Worm (Caenorhabditis elegans) whole organism, L4 larva: ENCODE data around the gene R05G6.5.

Source experiments
- F26F4.8 ChIP-seq: fragments of 200-800 bp; sonication (Bioruptor generic); conservative IDR thresholded peaks from 2 replicates; pipeline ENCODE4 v1.3.6; 2022; ENCODE audit warnings: missing genetic modification characterization, missing compliant biosample characterization
- F44E2.7 ChIP-seq: fragments of 200-800 bp; sonication (Bioruptor generic); IDR thresholded peaks from 2 replicates; pipeline ENCODE4 v2.1.2; 2022; ENCODE audit warnings: missing genetic modification characterization, missing compliant biosample characterization
- Y105C5A.15 ChIP-seq: fragments of 200-800 bp; sonication (Bioruptor generic); IDR thresholded peaks from 2 replicates; pipeline ENCODE4 v1.3.6; 2022; ENCODE audit warnings: missing genetic modification characterization, missing compliant biosample characterization
- Y48G9A.11 ChIP-seq: fragments of 200-800 bp; sonication (Bioruptor generic); IDR thresholded peaks from 2 replicates; pipeline ENCODE4 v1.3.6; 2022; ENCODE audit warnings: missing genetic modification reagents, missing genetic modification characterization, missing compliant biosample characterization
- Y75B8A.6 ChIP-seq: fragments of 200-800 bp; sonication (Bioruptor generic); IDR thresholded peaks from 2 replicates; pipeline ENCODE4 v1.3.6; 2022; ENCODE audit warnings: missing genetic modification reagents, missing genetic modification characterization, missing compliant biosample characterization
- ZK337.2 ChIP-seq: fragments of 200-800 bp; sonication (Bioruptor generic); IDR thresholded peaks from 2 replicates; pipeline ENCODE4 v1.3.6; 2022; ENCODE audit warnings: missing genetic modification reagents, missing genetic modification characterization, missing compliant biosample characterization
- aly-2 ChIP-seq: sonication (generic microtip); optimal IDR thresholded peaks from 2 replicates; lab custom pipeline; 2018; ENCODE audit warnings: missing biosample characterization, missing genetic modification characterization
- arid-1 ChIP-seq: fragments of 200-800 bp; sonication (Bioruptor generic); conservative IDR thresholded peaks from 2 replicates; pipeline ENCODE4 v1.3.6; 2022; ENCODE audit warnings: missing genetic modification reagents, missing genetic modification characterization, missing compliant biosample characterization
- attf-4 ChIP-seq: sonication (generic microtip); optimal IDR thresholded peaks from 3 replicates; lab custom pipeline; 2017; ENCODE audit warnings: missing biosample characterization, missing genetic modification characterization
- ceh-32 ChIP-seq: sonication (generic microtip); optimal IDR thresholded peaks from 2 replicates; lab custom pipeline; 2016; ENCODE audit warnings: mild to moderate bottlenecking, missing genetic modification characterization, missing compliant biosample characterization; ENCODE audit not compliant: poor library complexity
- cey-2 ChIP-seq: sonication (generic microtip); optimal IDR thresholded peaks from 3 replicates; lab custom pipeline; 2017; ENCODE audit warnings: missing genetic modification characterization, mild to moderate bottlenecking, missing compliant biosample characterization, antibody characterized with exemption, borderline replicate concordance; ENCODE audit not compliant: insufficient read depth
- ctbp-1 ChIP-seq: fragments of 200-800 bp; sonication (Bioruptor generic); IDR thresholded peaks from 2 replicates; pipeline ENCODE4 v1.3.6; 2022; ENCODE audit warnings: missing genetic modification reagents, missing genetic modification characterization, missing compliant biosample characterization
- daf-16 ChIP-seq, 3 experiments: sonication (generic microtip); optimal IDR thresholded peaks; 2 replicates each; lab custom pipeline; 2016 to 2017; ENCODE audit warnings: missing genetic modification characterization in 3 of 3, missing genetic modification reagents in 3 of 3, mild to moderate bottlenecking in 2 of 3, missing compliant biosample characterization in 2 of 3, missing biosample characterization in 1 of 3, moderate library complexity in 1 of 3
- daf-8 ChIP-seq: fragments of 200-800 bp; sonication (Bioruptor generic); IDR thresholded peaks from 2 replicates; pipeline ENCODE4 v1.3.6; 2022; ENCODE audit warnings: missing genetic modification characterization, missing compliant biosample characterization
- dpl-1 ChIP-seq: fragments of 150-350 bp; optimal IDR thresholded peaks from 2 replicates; lab custom pipeline; 2014; ENCODE audit warnings: missing biosample characterization, missing genetic modification reagents, missing genetic modification characterization
- duxl-1 ChIP-seq: sonication (generic microtip); optimal IDR thresholded peaks from 2 replicates; lab custom pipeline; 2016; ENCODE audit warnings: mild to moderate bottlenecking, missing genetic modification characterization, moderate library complexity, missing compliant biosample characterization; ENCODE audit not compliant: poor library complexity
- gei-8 ChIP-seq: fragments of 200-800 bp; sonication (Bioruptor generic); optimal IDR thresholded peaks from 2 replicates; lab custom pipeline; 2018; ENCODE audit warnings: mild to moderate bottlenecking, missing genetic modification characterization, missing compliant biosample characterization
- hif-1 ChIP-seq, 2 experiments: sonication (generic microtip); optimal IDR thresholded peaks; 2 replicates each; lab custom pipeline; 2016 to 2017; ENCODE audit warnings: missing compliant biosample characterization in 2 of 2, missing genetic modification characterization in 2 of 2, missing genetic modification reagents in 2 of 2, missing genotype in 2 of 2, mild to moderate bottlenecking in 1 of 2
- hlh-11 ChIP-seq: fragments of 200-800 bp; sonication (Bioruptor generic); optimal IDR thresholded peaks from 2 replicates; lab custom pipeline; 2018; ENCODE audit warnings: mild to moderate bottlenecking, missing genetic modification characterization, missing compliant biosample characterization
- jun-1 ChIP-seq: fragments of 150-350 bp; optimal IDR thresholded peaks from 2 replicates; lab custom pipeline; 2014; ENCODE audit warnings: missing biosample characterization, missing genetic modification reagents, missing genetic modification characterization
- lim-7 ChIP-seq: fragments of 200-800 bp; sonication (Bioruptor generic); IDR thresholded peaks from 2 replicates; pipeline ENCODE4 v1.3.6; 2022; ENCODE audit warnings: missing genetic modification characterization, missing compliant biosample characterization
- lin-13 ChIP-seq: fragments of 150-350 bp; optimal IDR thresholded peaks from 2 replicates; lab custom pipeline; 2014; ENCODE audit warnings: missing biosample characterization, missing genetic modification reagents, missing genetic modification characterization
- madf-9 ChIP-seq: fragments of 200-800 bp; sonication (Bioruptor generic); conservative IDR thresholded peaks from 2 replicates; pipeline ENCODE4 v1.3.6; 2022; ENCODE audit warnings: missing genetic modification reagents, missing genetic modification characterization, missing compliant biosample characterization
- mdl-1 ChIP-seq, 2 experiments: fragments of 150-350 bp in 1 of 2; sonication (generic microtip) in 1 of 2; optimal IDR thresholded peaks; 2 replicates each; lab custom pipeline; 2014 to 2017; ENCODE audit warnings: missing biosample characterization in 2 of 2, missing genetic modification characterization in 2 of 2
- nhr-102 ChIP-seq: sonication (generic microtip); optimal IDR thresholded peaks from 2 replicates; lab custom pipeline; 2016; ENCODE audit warnings: mild to moderate bottlenecking, missing genetic modification characterization, moderate library complexity, missing compliant biosample characterization
- nhr-237 ChIP-seq: sonication (generic microtip); optimal IDR thresholded peaks from 2 replicates; lab custom pipeline; 2017; ENCODE audit warnings: missing biosample characterization, missing genetic modification characterization
- nhr-41 ChIP-seq: fragments of 200-800 bp; sonication (Bioruptor generic); IDR thresholded peaks from 2 replicates; pipeline ENCODE4 v1.3.6; 2022; ENCODE audit warnings: missing genetic modification reagents, missing genetic modification characterization, missing compliant biosample characterization
- nhr-42 ChIP-seq: fragments of 200-800 bp; sonication (Bioruptor generic); IDR thresholded peaks from 2 replicates; pipeline ENCODE4 v1.3.6; 2022; ENCODE audit warnings: missing genetic modification characterization, missing compliant biosample characterization
- nhr-6 ChIP-seq: fragments of 150-350 bp; optimal IDR thresholded peaks from 2 replicates; lab custom pipeline; 2014; ENCODE audit warnings: missing biosample characterization, missing genetic modification characterization
- nhr-77 ChIP-seq: fragments of 150-350 bp; optimal IDR thresholded peaks from 2 replicates; lab custom pipeline; 2014; ENCODE audit warnings: missing biosample characterization, missing genetic modification characterization
- php-3 ChIP-seq: fragments of 200-800 bp; sonication (Bioruptor generic); IDR thresholded peaks from 2 replicates; pipeline ENCODE4 v1.3.6; 2022; ENCODE audit warnings: missing genetic modification reagents, missing genetic modification characterization, missing compliant biosample characterization
- pqm-1 ChIP-seq: sonication (generic microtip); optimal IDR thresholded peaks from 2 replicates; lab custom pipeline; 2017; ENCODE audit warnings: missing biosample characterization, missing genetic modification characterization
- rbr-2 ChIP-seq: sonication (generic microtip); optimal IDR thresholded peaks from 2 replicates; lab custom pipeline; 2016; ENCODE audit warnings: missing genotype, missing genetic modification characterization, missing compliant biosample characterization
- saeg-2 ChIP-seq: fragments of 200-800 bp; sonication (Bioruptor generic); IDR thresholded peaks from 2 replicates; pipeline ENCODE4 v1.3.6; 2022; ENCODE audit warnings: missing genetic modification reagents, missing genetic modification characterization, missing compliant biosample characterization
- skn-1 ChIP-seq: fragments of 150-350 bp; optimal IDR thresholded peaks from 2 replicates; lab custom pipeline; 2014; ENCODE audit warnings: missing biosample characterization, missing genetic modification characterization
- snpc-1.2 ChIP-seq: fragments of 200-800 bp; sonication (Bioruptor generic); IDR thresholded peaks from 2 replicates; pipeline ENCODE4 v1.3.6; 2022; ENCODE audit warnings: missing genetic modification reagents, missing genetic modification characterization, missing compliant biosample characterization
- snpc-4 ChIP-seq: fragments of 150-350 bp; optimal IDR thresholded peaks from 2 replicates; lab custom pipeline; 2014; ENCODE audit warnings: missing biosample characterization, missing genetic modification characterization
- spr-1 ChIP-seq: sonication (generic microtip); optimal IDR thresholded peaks from 2 replicates; lab custom pipeline; 2016; ENCODE audit warnings: mild to moderate bottlenecking, missing genetic modification characterization, missing compliant biosample characterization
- spr-3 ChIP-seq: fragments of 200-800 bp; sonication (Bioruptor generic); optimal IDR thresholded peaks from 2 replicates; lab custom pipeline; 2018; ENCODE audit warnings: mild to moderate bottlenecking, missing genetic modification characterization, missing compliant biosample characterization
- tag-97 ChIP-seq: fragments of 200-800 bp; sonication (Bioruptor generic); IDR thresholded peaks from 2 replicates; pipeline ENCODE4 v1.3.6; 2022; ENCODE audit warnings: missing genetic modification characterization, missing compliant biosample characterization
- tra-1 ChIP-seq: fragments of 200-800 bp; sonication (Bioruptor generic); IDR thresholded peaks from 2 replicates; pipeline ENCODE4 v1.3.6; 2022; ENCODE audit warnings: missing genetic modification reagents, missing genetic modification characterization, missing compliant biosample characterization
- unc-130 ChIP-seq: sonication (generic microtip); optimal IDR thresholded peaks from 2 replicates; lab custom pipeline; 2016; ENCODE audit warnings: missing genetic modification reagents, missing genetic modification characterization, missing compliant biosample characterization
- unc-62 ChIP-seq, 3 experiments: fragments of 150-350 bp in 1 of 3; sonication (generic microtip); optimal IDR thresholded peaks in 2 of 3; peaks in 1 of 3; 1 replicate in 1 of 3; 2 replicates in 2 of 3; lab custom pipeline; 2014 to 2017; ENCODE audit warnings: missing biosample characterization in 3 of 3, missing genetic modification characterization in 3 of 3, missing genetic modification reagents in 3 of 3, missing genotype in 1 of 3
- vab-7 ChIP-seq: fragments of 200-800 bp; sonication (Bioruptor generic); IDR thresholded peaks from 2 replicates; pipeline ENCODE4 v1.3.6; 2022; ENCODE audit warnings: missing genetic modification reagents, missing genetic modification characterization, missing compliant biosample characterization
- zag-1 ChIP-seq: fragments of 150-350 bp; optimal IDR thresholded peaks from 2 replicates; lab custom pipeline; 2014; ENCODE audit warnings: missing biosample characterization, missing genetic modification characterization
- zfp-3 ChIP-seq: fragments of 200-800 bp; sonication (Bioruptor generic); conservative IDR thresholded peaks from 2 replicates; pipeline ENCODE4 v1.3.6; 2022; ENCODE audit warnings: missing genetic modification reagents, missing genetic modification characterization, missing compliant biosample characterization
- zip-2 ChIP-seq: fragments of 150-350 bp; optimal IDR thresholded peaks from 2 replicates; lab custom pipeline; 2014; ENCODE audit warnings: missing biosample characterization, missing genetic modification characterization
- ztf-11 ChIP-seq: fragments of 150-350 bp; optimal IDR thresholded peaks from 2 replicates; lab custom pipeline; 2014; ENCODE audit warnings: missing biosample characterization, missing genetic modification characterization

The R05G6.5 gene

DNA sequence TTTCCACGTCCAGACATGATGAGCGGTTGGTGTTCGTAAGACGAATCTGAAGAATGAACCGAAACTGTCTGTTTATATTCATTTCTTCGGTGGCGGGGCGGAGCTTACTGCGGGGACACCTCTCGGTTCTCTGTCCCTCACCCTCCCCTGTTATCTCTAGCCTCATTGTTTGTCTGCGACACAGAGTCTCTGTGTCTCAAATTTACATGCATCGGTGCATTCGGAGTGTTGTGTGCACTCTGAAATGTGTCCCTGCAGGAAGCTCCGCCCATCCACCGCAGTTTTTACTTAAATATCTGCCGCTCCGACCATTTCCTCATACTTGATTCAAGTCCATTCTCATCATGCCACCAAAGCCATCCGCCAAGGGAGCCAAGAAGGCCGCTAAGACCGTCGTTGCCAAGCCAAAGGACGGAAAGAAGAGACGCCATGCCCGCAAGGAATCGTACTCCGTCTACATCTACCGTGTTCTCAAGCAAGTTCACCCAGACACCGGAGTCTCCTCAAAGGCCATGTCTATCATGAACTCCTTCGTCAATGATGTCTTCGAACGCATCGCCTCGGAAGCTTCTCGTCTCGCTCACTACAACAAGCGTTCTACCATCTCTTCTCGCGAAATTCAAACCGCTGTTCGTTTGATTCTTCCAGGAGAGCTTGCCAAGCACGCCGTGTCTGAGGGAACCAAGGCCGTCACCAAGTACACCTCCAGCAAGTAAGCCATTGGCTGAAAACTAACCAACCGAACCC lies 21.8 kb upstream of the R05G6.5 start, which contains the start of the genes his-61 and his-62 (continued):
- TF ChIP-seq nhr-102 (tag; lab: Kevin White, UChicago): peak; percentile 86
- TF ChIP-seq jun-1 (tag; lab: Kevin White, UChicago): no peak
- TF ChIP-seq tag-97 (GFP tag; lab: Robert Waterston, UW): no peak
- peak in 1 of 2 experiments; percentile 22 for TF ChIP-seq hif-1 (tag; optimal IDR thresholded peaks at IDR 0.05; lab: Kevin White, UChicago)
- TF ChIP-seq snpc-4 (tag; lab: Kevin White, UChicago): no peak
- TF ChIP-seq duxl-1 (tag; lab: Kevin White, UChicago): peak; percentile 52
- peak; percentile 74 for TF ChIP-seq rbr-2 (tag; lab: Kevin White, UChicago)
- TF ChIP-seq saeg-2: 0 out of 2 replicates have a peak, but pooled peaks have one; percentile 46
- peak; percentile 64 for TF ChIP-seq lim-7 (GFP tag; lab: Robert Waterston, UW)
- TF ChIP-seq pqm-1: peak; percentile 30
- TF ChIP-seq hlh-11 (tag; lab: Kevin White, UChicago): peak; percentile 91
- no peak for TF ChIP-seq Y105C5A.15 (GFP tag; lab: Robert Waterston, UW)
- TF ChIP-seq unc-130 (GFP tag; lab: Kevin White, UChicago): no peak
- TF ChIP-seq arid-1 (GFP tag; lab: Robert Waterston, UW): peak; percentile 4; the same call in 1 of the 2 replicates
- peak; percentile 74 for TF ChIP-seq nhr-6 (tag; lab: Kevin White, UChicago)
- peak; percentile 68 for TF ChIP-seq snpc-1.2 (GFP tag; lab: Robert Waterston, UW)
- TF ChIP-seq mdl-1 (tag; optimal IDR thresholded peaks at IDR 0.05; lab: Kevin White, UChicago): no peak
- no peak; the same call in 1 of the 2 replicates for TF ChIP-seq F26F4.8 (GFP tag; lab: Robert Waterston, UW)
- TF ChIP-seq spr-3 (GFP tag; lab: Kevin White, UChicago): no peak
- TF ChIP-seq zip-2: no peak
- no peak for TF ChIP-seq aly-2
- no peak for TF ChIP-seq gei-8 (GFP tag; lab: Kevin White, UChicago)
- peak; percentile 36 for TF ChIP-seq lin-13 (GFP tag; lab: Kevin White, UChicago)
- 0 out of 2 replicates have a peak, but pooled peaks have one; percentile 43 for TF ChIP-seq tra-1 (GFP tag; lab: Robert Waterston, UW)
- TF ChIP-seq ztf-11 (tag; lab: Kevin White, UChicago): no peak
- TF ChIP-seq ceh-32 (tag; lab: Kevin White, UChicago): no peak
- no peak for TF ChIP-seq attf-4
- TF ChIP-seq Y48G9A.11 (GFP tag; lab: Robert Waterston, UW): no peak
- TF ChIP-seq daf-8 (GFP tag; lab: Robert Waterston, UW): no peak
- 0 out of 2 replicates have a peak, but pooled peaks have one; percentile 25 for TF ChIP-seq php-3 (GFP tag; lab: Robert Waterston, UW)
- no peak for TF ChIP-seq spr-1 (tag; lab: Kevin White, UChicago)
- TF ChIP-seq ZK337.2 (GFP tag; lab: Robert Waterston, UW): no peak
- TF ChIP-seq F44E2.7: no peak; the same call in 1 of the 2 replicates
- TF ChIP-seq zfp-3 (GFP tag; lab: Robert Waterston, UW): no peak
- no peak for TF ChIP-seq madf-9 (GFP tag; lab: Robert Waterston, UW)
- TF ChIP-seq nhr-77 (tag; lab: Kevin White, UChicago): peak; percentile 20
- peak in 1 of 2 experiments; percentile 17 for TF ChIP-seq daf-16 (GFP tag; optimal IDR thresholded peaks at IDR 0.05; lab: Kevin White, UChicago)
- TF ChIP-seq daf-16 (tag; optimal IDR thresholded peaks at IDR 0.05; lab: Kevin White, UChicago): peak; percentile 87
- no peak for TF ChIP-seq Y75B8A.6 (GFP tag; lab: Robert Waterston, UW)
- 0 out of 2 replicates have a peak, but pooled peaks have one; percentile 20 for TF ChIP-seq nhr-41
- TF ChIP-seq nhr-42 (GFP tag; lab: Robert Waterston, UW): peak; percentile 79; the same call in 1 of the 2 replicates
- peak in 1 of 2 experiments; percentile 87 for TF ChIP-seq unc-62 (GFP tag; optimal IDR thresholded peaks at IDR 0.05 in 1 of 2; lab: Kevin White, UChicago)
- TF ChIP-seq unc-62 (tag; optimal IDR thresholded peaks at IDR 0.05; lab: Kevin White, UChicago): no peak
- TF ChIP-seq dpl-1: peak; percentile 42
- TF ChIP-seq vab-7: peak; percentile 40; the same call in 1 of the 2 replicates
- TF ChIP-seq cey-2: no peak
- no peak for TF ChIP-seq zag-1 (tag; lab: Kevin White, UChicago)
- TF ChIP-seq nhr-237 (tag; lab: Kevin White, UChicago): no peak
- TF ChIP-seq skn-1 (tag; lab: Kevin White, UChicago): no peak
- no peak for TF ChIP-seq ctbp-1 (GFP tag; lab: Robert Waterston, UW)
